Fruit fly (Drosophila melanogaster) whole organism: ENCODE measurements around the gene Dup99B.

Source experiments
- CG8478 ChIP-seq: fragments of >200 bp; optimal IDR thresholded peaks from 2 replicates; lab custom pipeline; 2018; ENCODE audit warnings: inconsistent platforms
- Dll ChIP-seq: fragments of >200 bp; optimal IDR thresholded peaks from 2 replicates; lab custom pipeline; 2017
- EcR ChIP-seq, 2 experiments: fragments of >200 bp; optimal IDR thresholded peaks; 2 replicates each; lab custom pipeline; 2017; ENCODE audit warnings: missing biosample characterization in 2 of 2, missing genetic modification characterization in 2 of 2, missing genetic modification reagents in 2 of 2
- pan ChIP-seq: fragments of >200 bp; optimal IDR thresholded peaks from 2 replicates; lab custom pipeline; 2017
- psq ChIP-seq: fragments of >200 bp; optimal IDR thresholded peaks from 2 replicates; lab custom pipeline; 2017
- usp ChIP-seq: fragments of >200 bp; optimal IDR thresholded peaks from 2 replicates; lab custom pipeline; 2017; ENCODE audit warnings: missing biosample characterization, missing genetic modification characterization, mixed read lengths

Gene Dup99B

dm6 chr3R:29704557-29704956 is 10.6 kb downstream of the Dup99B start:
- TF ChIP-seq EcR (GFP tag; optimal IDR thresholded peaks at IDR 0.05; lab: Kevin White, UChicago) (no peak), Dll (lab: Kevin White, UChicago) (no peak), usp (GFP tag; lab: Kevin White, UChicago) (no peak), CG8478 (lab: Kevin White, UChicago) (no peak), psq (no peak), pan (lab: Kevin White, UChicago) (no peak)

DNA sequence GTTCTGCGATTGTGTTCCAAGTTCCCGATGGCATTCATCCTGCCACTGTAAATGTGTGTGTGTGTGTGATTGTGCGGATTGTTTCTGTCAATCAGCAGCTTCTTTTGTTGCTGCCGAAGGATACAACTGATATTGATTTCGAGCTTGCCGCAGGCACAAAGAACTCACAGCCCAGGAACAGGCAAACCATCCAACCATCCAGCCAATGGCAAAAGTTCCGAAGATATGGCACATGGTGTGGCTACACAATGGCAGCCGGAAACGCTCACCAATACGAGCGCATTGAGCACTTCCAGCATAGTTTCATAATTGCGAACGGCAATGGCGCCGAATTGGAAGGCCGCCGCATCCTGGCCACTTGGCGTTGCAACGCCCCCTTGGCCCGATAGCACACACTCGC is 13.4 kb downstream of the Dup99B start:
- TF ChIP-seq psq (no peak), usp (GFP tag; lab: Kevin White, UChicago) (no peak), pan (lab: Kevin White, UChicago) (no peak), EcR (GFP tag; optimal IDR thresholded peaks at IDR 0.05; lab: Kevin White, UChicago) (no peak), Dll (lab: Kevin White, UChicago) (no peak), CG8478 (lab: Kevin White, UChicago) (no peak)

DNA sequence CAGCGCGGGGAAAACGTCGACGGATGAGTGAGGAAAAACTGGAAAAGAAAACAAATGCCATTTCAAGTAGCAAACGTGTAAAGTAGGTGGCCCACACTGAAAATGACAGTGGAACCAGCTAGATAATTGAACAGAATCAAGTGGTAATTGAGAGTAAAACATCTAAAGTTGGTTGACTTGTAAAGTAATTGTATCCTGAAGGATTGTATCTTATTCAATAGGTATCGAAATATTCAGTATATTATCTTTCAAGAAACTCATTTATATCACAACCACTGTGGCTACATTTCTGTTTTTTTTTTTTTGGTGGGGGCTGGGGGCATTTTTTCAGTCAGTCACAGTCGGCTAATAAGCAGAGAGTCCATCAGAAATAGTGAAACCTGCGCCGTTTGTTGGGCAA is 16.0 kb downstream of the Dup99B start:
- TF ChIP-seq CG8478 (lab: Kevin White, UChicago): no peak
- no peak for TF ChIP-seq pan (lab: Kevin White, UChicago)
- TF ChIP-seq Dll (lab: Kevin White, UChicago): no peak
- TF ChIP-seq EcR (GFP tag; optimal IDR thresholded peaks at IDR 0.05; lab: Kevin White, UChicago): no peak
- TF ChIP-seq psq: no peak
- TF ChIP-seq usp (GFP tag; lab: Kevin White, UChicago): no peak

DNA sequence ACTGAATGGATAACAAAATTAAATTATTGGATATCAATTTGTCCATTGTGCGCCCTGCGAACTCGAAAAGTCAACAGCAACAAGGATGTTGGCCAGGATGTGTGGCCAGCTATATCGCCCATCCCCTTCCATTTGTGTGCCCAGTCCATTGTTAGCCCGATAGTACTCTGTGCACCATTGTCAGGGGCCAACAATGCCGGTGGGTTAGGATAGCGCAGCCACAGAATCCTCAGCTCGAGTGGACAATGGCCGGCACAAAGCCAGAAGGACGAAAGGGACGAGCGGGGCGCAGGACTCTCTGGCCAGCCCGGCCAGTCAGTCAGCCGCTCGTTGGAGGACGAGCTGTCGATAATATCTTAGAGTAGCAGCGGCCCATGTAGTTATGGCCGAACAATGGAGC is 17.3 kb downstream of the Dup99B start:
- TF ChIP-seq Dll (lab: Kevin White, UChicago): no peak
- TF ChIP-seq psq: no peak
- TF ChIP-seq usp (GFP tag; lab: Kevin White, UChicago): no peak
- no peak for TF ChIP-seq pan (lab: Kevin White, UChicago)
- TF ChIP-seq CG8478 (lab: Kevin White, UChicago): no peak
- no peak for TF ChIP-seq EcR (GFP tag; optimal IDR thresholded peaks at IDR 0.05; lab: Kevin White, UChicago)

dm6 chr3R:29696359-29696758 is 18.8 kb downstream of the Dup99B start:
- TF ChIP-seq psq (no peak), usp (GFP tag; lab: Kevin White, UChicago) (no peak), CG8478 (lab: Kevin White, UChicago) (no peak), pan (lab: Kevin White, UChicago) (no peak)

DNA sequence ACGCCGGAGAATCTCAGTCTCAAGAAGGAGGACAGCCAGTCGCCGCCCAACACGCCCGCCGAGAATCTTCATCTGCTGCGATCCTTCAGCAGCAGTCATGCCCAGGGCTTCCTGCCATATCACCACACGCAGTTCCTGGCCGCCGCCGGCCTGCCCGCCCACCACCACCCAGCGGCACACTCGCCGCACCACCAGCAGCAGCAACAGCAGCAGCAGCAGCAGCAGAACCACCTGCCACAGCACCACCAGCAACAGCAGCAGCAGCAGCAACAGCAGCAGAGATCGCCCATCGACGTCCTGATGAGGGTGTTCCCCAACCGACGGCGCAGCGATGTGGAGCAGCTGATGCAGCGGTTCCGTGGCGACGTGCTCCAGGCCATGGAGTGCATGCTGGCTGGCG is 19.4 kb downstream of the Dup99B start:
- TF ChIP-seq CG8478 (lab: Kevin White, UChicago) (no peak), Dll (lab: Kevin White, UChicago) (no peak), usp (GFP tag; lab: Kevin White, UChicago) (no peak), EcR (GFP tag; optimal IDR thresholded peaks at IDR 0.05; lab: Kevin White, UChicago) (no peak), pan (lab: Kevin White, UChicago) (no peak)

DNA sequence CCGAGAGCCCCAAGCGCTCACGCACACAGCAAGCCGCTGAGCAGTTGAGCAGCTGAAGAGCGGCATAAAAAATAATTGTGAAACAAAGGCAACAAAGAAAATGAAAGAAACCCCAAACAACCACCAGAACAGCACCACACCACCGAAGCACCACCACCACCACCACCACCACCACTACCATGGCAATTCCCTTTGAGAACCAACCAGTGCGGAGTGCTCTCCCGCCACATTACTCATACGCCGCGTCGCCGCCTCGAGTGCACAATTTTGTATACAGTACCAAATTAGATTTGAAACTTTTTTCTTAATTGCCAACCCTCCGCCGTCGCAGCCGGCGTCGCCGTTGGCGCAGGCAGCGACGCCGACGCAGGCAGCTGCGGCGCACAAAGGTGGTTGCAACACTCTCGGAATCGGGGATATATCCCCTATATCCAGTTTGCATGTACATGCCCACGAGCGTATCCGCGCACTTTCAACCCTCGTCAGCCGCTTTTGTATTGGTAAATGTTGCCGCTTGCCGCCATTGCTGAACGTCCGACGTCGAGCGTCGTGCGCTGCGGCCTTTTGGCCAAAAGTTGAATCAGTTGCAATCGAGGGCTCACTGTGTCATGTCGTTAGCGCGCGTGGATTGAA is 23.1 kb downstream of the Dup99B start, which contains the start of gene dmrt99B:
TSS of gene dmrt99B (plus strand) at position 583 of the 633 bp plus-strand sequence.
- TF ChIP-seq usp (GFP tag; lab: Kevin White, UChicago): no peak
- TF ChIP-seq Dll (lab: Kevin White, UChicago): no peak
- no peak for TF ChIP-seq EcR (GFP tag; optimal IDR thresholded peaks at IDR 0.05; lab: Kevin White, UChicago)
- no peak for TF ChIP-seq psq
- no peak for TF ChIP-seq pan (lab: Kevin White, UChicago)
- no peak for TF ChIP-seq CG8478 (lab: Kevin White, UChicago)

- TF ChIP-seq pan (lab: Kevin White, UChicago): no peak
- no peak for TF ChIP-seq psq
- TF ChIP-seq usp (GFP tag; lab: Kevin White, UChicago): no peak
- TF ChIP-seq EcR (GFP tag; optimal IDR thresholded peaks at IDR 0.05; lab: Kevin White, UChicago): no peak
- no peak for TF ChIP-seq Dll (lab: Kevin White, UChicago)
- TF ChIP-seq CG8478 (lab: Kevin White, UChicago): no peak
Measured at dm6 chr3R:29690960-29691527, 24.1 kb downstream of the Dup99B start.

DNA sequence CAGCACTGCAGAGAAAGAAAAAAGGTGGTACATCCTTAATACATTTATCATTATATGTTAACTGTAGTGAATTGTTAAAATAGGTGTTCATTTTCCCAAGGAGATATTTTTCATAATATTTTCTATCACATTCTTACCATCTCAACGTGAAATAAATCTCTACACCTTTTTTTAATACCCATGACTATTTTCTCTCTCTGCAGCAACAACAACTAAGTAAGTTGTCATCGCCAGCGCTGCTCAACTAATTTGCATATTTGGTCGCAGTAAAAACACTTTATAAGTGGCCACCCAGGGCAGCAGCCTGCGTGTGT is 24.7 kb downstream of the Dup99B start:
- TF ChIP-seq usp (GFP tag; lab: Kevin White, UChicago) (no peak), EcR (GFP tag; optimal IDR thresholded peaks at IDR 0.05; lab: Kevin White, UChicago) (no peak), CG8478 (lab: Kevin White, UChicago) (no peak), psq (no peak), Dll (lab: Kevin White, UChicago) (no peak), pan (lab: Kevin White, UChicago) (no peak)

DNA sequence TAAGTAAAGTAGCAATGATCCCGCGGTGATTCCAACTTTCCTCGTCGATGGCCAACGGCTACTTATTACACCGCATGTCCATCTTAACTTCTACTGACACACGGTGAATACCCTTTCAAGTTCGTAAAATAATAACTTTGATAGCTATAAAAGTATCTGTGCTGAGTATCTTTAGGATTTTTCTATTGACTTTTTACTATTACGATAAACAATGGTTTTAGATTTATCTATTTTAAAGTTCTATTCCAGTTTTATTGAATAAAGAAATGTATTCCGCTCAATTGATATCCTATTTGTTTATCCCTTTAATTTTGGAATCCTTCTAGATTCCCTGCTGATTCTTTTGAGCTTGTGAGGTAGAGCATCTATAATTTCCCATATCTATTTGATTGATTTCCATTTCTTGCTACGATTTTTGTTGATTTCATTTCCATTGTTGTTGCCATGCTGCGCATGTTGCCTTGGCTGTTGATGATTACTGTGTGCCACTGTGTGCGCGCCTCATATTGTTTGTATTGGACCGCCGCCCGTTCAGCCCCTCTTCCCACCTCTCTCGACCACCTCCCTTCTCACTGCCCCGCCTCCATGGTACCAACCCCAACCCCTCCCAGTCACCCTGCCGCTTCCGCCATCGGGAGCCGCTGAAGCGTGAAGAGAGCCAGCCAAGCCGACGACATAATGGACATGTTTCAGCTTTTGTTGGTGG is 25.2 kb downstream of the Dup99B start:
- TF ChIP-seq EcR (GFP tag; optimal IDR thresholded peaks at IDR 0.05; lab: Kevin White, UChicago) (no peak), psq (no peak), Dll (lab: Kevin White, UChicago) (no peak), usp (GFP tag; lab: Kevin White, UChicago) (no peak), CG8478 (lab: Kevin White, UChicago) (no peak), pan (lab: Kevin White, UChicago) (no peak)

DNA sequence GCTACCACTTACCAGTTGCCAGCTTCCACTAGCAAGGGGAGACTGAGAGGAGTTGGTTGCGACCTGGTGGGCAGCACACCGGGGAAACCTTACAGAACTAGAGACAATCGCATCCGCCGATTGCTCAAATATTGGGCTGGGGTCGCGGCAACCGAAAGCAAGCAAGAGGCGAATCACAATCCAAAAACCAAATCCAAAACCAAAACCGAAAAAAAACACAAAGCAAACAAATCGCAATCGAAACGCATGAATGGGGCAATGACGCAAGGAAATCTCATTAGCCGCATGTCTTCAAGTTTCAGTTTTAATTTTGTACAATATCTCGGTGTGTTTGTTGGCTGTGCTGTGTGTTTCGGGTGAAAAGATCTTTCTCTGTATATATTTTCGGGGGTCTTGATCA is 26.0 kb downstream of the Dup99B start, which contains the start of gene Obp99c:
TSS of gene Obp99c (minus strand) at position 101 of the 400 bp plus-strand sequence.
- TF ChIP-seq usp (GFP tag; lab: Kevin White, UChicago) (no peak), EcR (GFP tag; optimal IDR thresholded peaks at IDR 0.05; lab: Kevin White, UChicago) (no peak), Dll (lab: Kevin White, UChicago) (no peak), psq (no peak), CG8478 (lab: Kevin White, UChicago) (no peak), pan (lab: Kevin White, UChicago) (no peak)
